Worm (Caenorhabditis elegans) whole organism, early embryonic: ENCODE data around the gene tmem-17.

ENCODE experiments used
- B0310.2 ChIP-seq: sonication (generic microtip); optimal IDR thresholded peaks from 2 replicates; lab custom pipeline; 2016; ENCODE audit warnings: mild to moderate bottlenecking, missing genetic modification characterization, missing compliant biosample characterization
- ama-1 ChIP-seq: fragments of 150-350 bp; optimal IDR thresholded peaks from 2 replicates; lab custom pipeline; 2014
- ceh-13 ChIP-seq: fragments of 200-800 bp; sonication (Bioruptor generic); optimal IDR thresholded peaks from 2 replicates; lab custom pipeline; 2018; ENCODE audit warnings: mild to moderate bottlenecking, missing genetic modification characterization, missing compliant biosample characterization
- ceh-36 ChIP-seq: sonication (generic microtip); optimal IDR thresholded peaks from 2 replicates; lab custom pipeline; 2016; ENCODE audit warnings: missing genetic modification characterization, inconsistent platforms, missing compliant biosample characterization
- flt-1 ChIP-seq: fragments of 200-800 bp; sonication (Bioruptor generic); IDR thresholded peaks from 2 replicates; pipeline ENCODE4 v1.3.6; 2022; ENCODE audit warnings: missing genetic modification characterization, missing compliant biosample characterization
- hmg-4 ChIP-seq: fragments of 200-800 bp; sonication (Bioruptor generic); optimal IDR thresholded peaks from 2 replicates; lab custom pipeline; 2018; ENCODE audit warnings: mild to moderate bottlenecking, missing genetic modification characterization, missing compliant biosample characterization
- pes-1 ChIP-seq: fragments of 200-800 bp; sonication (Bioruptor generic); IDR thresholded peaks from 2 replicates; pipeline ENCODE4 v1.3.6; 2022; ENCODE audit warnings: missing genetic modification reagents, missing genetic modification characterization, missing compliant biosample characterization
- scrt-1 ChIP-seq: fragments of 200-800 bp; sonication (Bioruptor generic); IDR thresholded peaks from 2 replicates; pipeline ENCODE4 v1.3.6; 2022; ENCODE audit warnings: missing genetic modification characterization, missing compliant biosample characterization
- sea-1 ChIP-seq: fragments of 200-800 bp; sonication (Bioruptor generic); conservative IDR thresholded peaks from 2 replicates; pipeline ENCODE4 v1.3.6; 2022; ENCODE audit warnings: missing genetic modification characterization, missing compliant biosample characterization
- tbx-37 ChIP-seq: fragments of 200-800 bp; sonication (Bioruptor generic); conservative IDR thresholded peaks from 2 replicates; pipeline ENCODE4 v1.3.6; 2022; ENCODE audit warnings: missing genetic modification reagents, missing genetic modification characterization, missing compliant biosample characterization
- tra-4 ChIP-seq: sonication (generic microtip); optimal IDR thresholded peaks from 2 replicates; lab custom pipeline; 2017; ENCODE audit warnings: missing genetic modification characterization, missing compliant biosample characterization

DNA sequence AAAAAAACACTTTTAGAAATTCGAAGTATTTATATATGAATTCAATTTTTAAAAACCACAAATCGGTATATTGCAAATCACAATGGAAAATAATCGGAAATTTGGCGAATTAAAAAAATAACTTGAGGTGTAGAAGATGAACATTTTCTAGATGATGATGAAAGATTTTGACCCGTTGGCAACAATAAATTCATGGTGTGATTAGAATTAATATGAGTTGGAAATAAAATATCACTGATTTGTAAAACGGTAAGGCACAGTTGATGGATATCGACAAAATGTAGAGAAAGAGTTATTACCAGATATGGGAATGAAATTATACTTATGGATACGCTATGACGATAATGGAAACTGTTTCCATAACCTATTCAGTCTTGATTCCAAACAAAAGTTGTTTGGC, 42.2 kb downstream of the tmem-17 start:
- TF ChIP-seq ama-1 (lab: Kevin White, UChicago) (no peak), ceh-36 (tag; lab: Kevin White, UChicago) (no peak), tbx-37 (no peak), pes-1 (GFP tag; lab: Robert Waterston, UW) (no peak), sea-1 (GFP tag; lab: Robert Waterston, UW) (no peak), ceh-13 (GFP tag; lab: Kevin White, UChicago) (no peak), scrt-1 (GFP tag; lab: Robert Waterston, UW) (no peak), flt-1 (GFP tag; lab: Robert Waterston, UW) (no peak), B0310.2 (tag; lab: Kevin White, UChicago) (no peak), hmg-4 (GFP tag; lab: Kevin White, UChicago) (no peak), tra-4 (tag; lab: Kevin White, UChicago) (no peak)
